Worm (Caenorhabditis elegans): ENCODE results near the gene srh-33.

srh-33 gene

ce11 chrV:449685-450084 is 6.6 kb upstream of the srh-33 start, which contains the start of gene M02H5.8:
TSS of gene M02H5.8 (plus strand) at chrV:449981.
- TF ChIP-seq aha-1 (tag) (peak; percentile 94), hlh-11 (tag; optimal IDR thresholded peaks at IDR 0.05) (peak; percentile 45), unc-130 (GFP tag; optimal IDR thresholded peaks at IDR 0.05) (no peak), duxl-1 (tag; optimal IDR thresholded peaks at IDR 0.05; ENCODE audit: poor library complexity) (no peak), zfp-2 (tag; optimal IDR thresholded peaks at IDR 0.05) (no peak), daf-16 (GFP tag; optimal IDR thresholded peaks at IDR 0.05) (no peak), daf-16 (tag; optimal IDR thresholded peaks at IDR 0.05) (peak; percentile 47), pqm-1 (tag; optimal IDR thresholded peaks at IDR 0.05) (peak; percentile 48), nhr-6 (tag; optimal IDR thresholded peaks at IDR 0.05) (peak; percentile 11), dmd-6 (GFP tag; IDR thresholded peaks at IDR 0.05) (peak; percentile 76), nhr-28 (tag; optimal IDR thresholded peaks at IDR 0.05) (peak; percentile 69)

ce11 chrV:449130-449529 is 6.0 kb upstream of the srh-33 start, which contains the start of gene srh-35:
TSS of gene srh-35 (minus strand) at chrV:449230.
- TF ChIP-seq jun-1 (tag; optimal IDR thresholded peaks at IDR 0.05): no peak
- TF ChIP-seq dpl-1 (GFP tag; optimal IDR thresholded peaks at IDR 0.05): no peak
- no peak for TF ChIP-seq hlh-11 (tag; optimal IDR thresholded peaks at IDR 0.05)
- no peak for TF ChIP-seq mes-2 (tag; optimal IDR thresholded peaks at IDR 0.05; ENCODE audit: poor library complexity, severe bottlenecking)
- no peak for TF ChIP-seq dmd-9 (GFP tag; IDR thresholded peaks at IDR 0.05)
- no peak for TF ChIP-seq lin-29 (GFP tag; IDR thresholded peaks at IDR 0.05)
- no peak for TF ChIP-seq ceh-82 (tag; optimal IDR thresholded peaks at IDR 0.05)
- TF ChIP-seq daf-16 (GFP tag; optimal IDR thresholded peaks at IDR 0.05): no peak
- TF ChIP-seq daf-16 (tag; optimal IDR thresholded peaks at IDR 0.05): no peak
- TF ChIP-seq madf-9 (GFP tag; conservative IDR thresholded peaks at IDR 0.05): no peak
- no peak for TF ChIP-seq mxl-2 (GFP tag; conservative IDR thresholded peaks at IDR 0.05)
- no peak for TF ChIP-seq lin-1 (GFP tag; IDR thresholded peaks at IDR 0.05)
- TF ChIP-seq Y48G9A.11 (GFP tag; IDR thresholded peaks at IDR 0.05): no peak

ce11 chrV:446988-447387 is 3.9 kb upstream of the srh-33 start:
- TF ChIP-seq ces-1 (GFP tag; optimal IDR thresholded peaks at IDR 0.05) (no peak), unc-62 (GFP tag; optimal IDR thresholded peaks at IDR 0.05 in 1 of 2) (peak in 1 of 2 experiments; percentile 27), unc-62 (tag; optimal IDR thresholded peaks at IDR 0.05) (no peak), F44E2.7 (GFP tag; IDR thresholded peaks at IDR 0.05) (0 out of 2 replicates have a peak, but pooled peaks have one; percentile 9), T20F7.1 (GFP tag; optimal IDR thresholded peaks at IDR 0.05) (no peak), set-16 (GFP tag; IDR thresholded peaks at IDR 0.05) (peak; percentile 58)

DNA sequence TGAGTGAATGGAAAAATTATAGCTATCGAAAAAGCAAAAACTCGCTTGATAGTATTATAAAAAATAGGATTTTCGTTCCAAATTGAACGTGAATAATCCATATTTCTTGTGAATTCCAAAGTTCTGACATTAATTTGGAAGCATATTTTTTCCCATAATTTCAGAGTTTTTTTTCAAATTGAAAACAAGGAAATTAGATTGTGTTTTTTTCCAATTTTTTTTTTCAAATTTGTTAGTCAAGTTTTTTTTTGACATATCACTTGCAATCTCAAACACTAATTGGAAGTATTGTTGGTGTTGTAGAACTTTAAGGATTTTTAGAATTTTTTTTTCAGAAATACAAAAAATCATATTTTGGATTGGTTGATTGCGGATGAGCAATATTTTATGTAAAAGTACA is 3.5 kb upstream of the srh-33 start, which contains the start of gene srh-34:
TSS of gene srh-34 (minus strand) at position 101 of the 400 bp plus-strand sequence.
- no peak for TF ChIP-seq arid-1 (GFP tag; conservative IDR thresholded peaks at IDR 0.05)
- TF ChIP-seq pqm-1 (tag; optimal IDR thresholded peaks at IDR 0.05): no peak
- no peak for TF ChIP-seq php-3 (GFP tag; IDR thresholded peaks at IDR 0.05)

DNA sequence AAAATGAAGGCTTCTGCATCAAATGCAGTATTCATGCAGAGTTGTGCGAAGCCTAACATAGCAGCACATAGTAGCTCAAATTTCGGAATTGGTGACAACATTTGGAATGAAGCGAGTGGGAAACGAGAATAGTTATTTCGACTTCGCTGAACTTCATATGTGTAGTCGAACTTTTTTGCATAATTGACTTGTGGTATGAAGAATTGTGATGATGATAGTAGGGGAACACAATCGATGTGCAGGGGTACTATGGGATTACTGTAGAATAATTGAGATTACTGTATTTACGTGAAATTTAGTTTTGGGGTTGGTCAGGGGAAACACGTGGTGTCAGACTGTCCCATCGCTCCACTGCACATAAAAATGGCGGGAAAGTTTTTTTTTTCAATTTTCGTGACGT is 2.2 kb downstream of the srh-33 start, which contains the start of gene B0554.7:
TSS of gene B0554.7 (minus strand) at position 101 of the 400 bp plus-strand sequence.
- TF ChIP-seq nhr-11 (tag; optimal IDR thresholded peaks at IDR 0.05) (no peak), zip-11 (GFP tag; IDR thresholded peaks at IDR 0.05) (no peak), lin-1 (GFP tag; IDR thresholded peaks at IDR 0.05) (no peak), lin-15B (tag; optimal IDR thresholded peaks at IDR 0.05) (no peak), aha-1 (tag) (peak; percentile 13)

DNA sequence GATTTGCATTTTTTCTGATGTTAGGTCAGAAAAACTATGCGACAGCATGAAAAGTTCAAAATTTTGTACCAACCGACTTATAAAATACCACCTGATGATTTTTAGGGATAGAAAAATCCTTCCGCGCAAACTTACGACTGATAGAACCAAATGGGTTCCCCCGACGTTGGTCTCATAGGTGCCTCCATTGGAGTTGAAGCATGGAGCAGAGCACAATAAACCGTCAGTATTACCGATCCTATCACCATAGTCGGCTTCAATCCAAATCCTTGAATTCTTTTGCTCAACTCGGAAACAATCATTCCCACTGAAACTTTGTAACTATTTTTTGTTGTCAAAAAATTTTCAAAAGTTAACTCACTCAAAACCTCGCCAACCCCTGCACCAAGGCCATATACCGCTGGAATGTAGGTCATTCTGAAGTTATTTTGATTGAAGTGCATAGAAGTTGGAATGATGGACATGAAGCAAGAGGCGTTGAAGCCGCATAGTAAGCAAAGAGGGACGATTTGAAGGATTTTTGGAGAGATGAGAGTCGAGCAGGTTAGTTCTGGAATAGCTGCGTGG is 3.8 kb downstream of the srh-33 start:
- peak in 1 of 2 experiments; percentile 90 for TF ChIP-seq unc-62 (GFP tag; optimal IDR thresholded peaks at IDR 0.05 in 1 of 2)
- TF ChIP-seq unc-62 (tag; optimal IDR thresholded peaks at IDR 0.05): no peak
- TF ChIP-seq hlh-11 (tag; optimal IDR thresholded peaks at IDR 0.05): no peak
- no peak for TF ChIP-seq nhr-10 (tag; optimal IDR thresholded peaks at IDR 0.05)
- peak; percentile 92 for TF ChIP-seq aha-1 (tag)
